Worm (Caenorhabditis elegans): Measurements from ENCODE around the gene C10A4.13.

The C10A4.13 gene

ce11 chrX:7397935-7398334 is at the start of gene C10A4.13:
Gene C10A4.13, minus strand, starts transcription at chrX:7398035.
- TF ChIP-seq elt-3 (tag; optimal IDR thresholded peaks at IDR 0.05) (no peak), lin-13 (tag; optimal IDR thresholded peaks at IDR 0.05) (no peak), ham-2 (GFP tag; optimal IDR thresholded peaks at IDR 0.05) (no peak), unc-120 (tag; optimal IDR thresholded peaks at IDR 0.05; ENCODE audit: poor library complexity, severe bottlenecking) (no peak), hlh-1 (tag; optimal IDR thresholded peaks at IDR 0.05) (no peak), pha-4 (tag; optimal IDR thresholded peaks at IDR 0.05) (no peak), unc-39 (tag; optimal IDR thresholded peaks at IDR 0.05) (no peak), sptf-1 (tag; optimal IDR thresholded peaks at IDR 0.05) (no peak), ces-1 (GFP tag; optimal IDR thresholded peaks at IDR 0.05) (no peak), lsy-2 (tag; optimal IDR thresholded peaks at IDR 0.05) (no peak), mls-2 (tag; optimal IDR thresholded peaks at IDR 0.05) (no peak), ztf-11 (tag; optimal IDR thresholded peaks at IDR 0.05) (no peak)

- TF ChIP-seq nhr-28 (tag; optimal IDR thresholded peaks at IDR 0.05) (no peak), nhr-12 (tag; optimal IDR thresholded peaks at IDR 0.05) (no peak), ztf-11 (tag; optimal IDR thresholded peaks at IDR 0.05) (no peak), lin-13 (tag; optimal IDR thresholded peaks at IDR 0.05) (no peak), bed-3 (GFP tag; optimal IDR thresholded peaks at IDR 0.05) (no peak), unc-120 (tag; optimal IDR thresholded peaks at IDR 0.05; ENCODE audit: poor library complexity, severe bottlenecking) (no peak)
Measured at ce11 chrX:7447340-7447739, 49.5 kb upstream of the C10A4.13 start.

ce11 chrX:7446485-7446884 is 48.6 kb upstream of the C10A4.13 start:
- no peak for TF ChIP-seq cnd-1 (tag; optimal IDR thresholded peaks at IDR 0.05)
- TF ChIP-seq nhr-76 (tag; optimal IDR thresholded peaks at IDR 0.05), result no peak
- TF ChIP-seq mab-5 (tag; optimal IDR thresholded peaks at IDR 0.05), result no peak
- no peak for TF ChIP-seq zip-8 (tag; optimal IDR thresholded peaks at IDR 0.05)
- TF ChIP-seq pha-4 (tag; optimal IDR thresholded peaks at IDR 0.05), result no peak
- no peak for TF ChIP-seq ham-2 (GFP tag; optimal IDR thresholded peaks at IDR 0.05)
- no peak for TF ChIP-seq nhr-237 (tag; optimal IDR thresholded peaks at IDR 0.05)
- no peak for TF ChIP-seq unc-39 (tag; optimal IDR thresholded peaks at IDR 0.05)
- TF ChIP-seq drap-1 (GFP tag; optimal IDR thresholded peaks at IDR 0.05), result no peak
- TF ChIP-seq lin-32 (GFP tag; optimal IDR thresholded peaks at IDR 0.05), result no peak
- no peak for TF ChIP-seq ceh-43 (GFP tag; optimal IDR thresholded peaks at IDR 0.05)
- no peak for TF ChIP-seq ces-1 (GFP tag; optimal IDR thresholded peaks at IDR 0.05)
- TF ChIP-seq blmp-1 (tag; optimal IDR thresholded peaks at IDR 0.05), result no peak
- no peak for TF ChIP-seq nhr-2 (tag; optimal IDR thresholded peaks at IDR 0.05)
- no peak for TF ChIP-seq hlh-1 (tag; optimal IDR thresholded peaks at IDR 0.05)
- no peak for TF ChIP-seq bed-3 (GFP tag; optimal IDR thresholded peaks at IDR 0.05)

ce11 chrX:7445734-7446133 is 47.9 kb upstream of the C10A4.13 start:
- TF ChIP-seq mab-5 (tag; optimal IDR thresholded peaks at IDR 0.05) (no peak), cnd-1 (tag; optimal IDR thresholded peaks at IDR 0.05) (no peak), nhr-12 (tag; optimal IDR thresholded peaks at IDR 0.05) (no peak), tbx-8 (GFP tag; optimal IDR thresholded peaks at IDR 0.05) (no peak), lsy-2 (tag; optimal IDR thresholded peaks at IDR 0.05) (no peak), pha-4 (tag; optimal IDR thresholded peaks at IDR 0.05) (no peak), unc-120 (tag; optimal IDR thresholded peaks at IDR 0.05; ENCODE audit: poor library complexity, severe bottlenecking) (no peak), M03D4.4 (tag; optimal IDR thresholded peaks at IDR 0.05) (no peak), elt-3 (tag; optimal IDR thresholded peaks at IDR 0.05) (no peak), mep-1 (tag; optimal IDR thresholded peaks at IDR 0.05) (no peak), nhr-2 (tag; optimal IDR thresholded peaks at IDR 0.05) (no peak), nhr-237 (tag; optimal IDR thresholded peaks at IDR 0.05) (no peak), ceh-43 (GFP tag; optimal IDR thresholded peaks at IDR 0.05) (no peak), zip-8 (tag; optimal IDR thresholded peaks at IDR 0.05) (no peak)

- TF ChIP-seq unc-120 (tag; optimal IDR thresholded peaks at IDR 0.05; ENCODE audit: poor library complexity, severe bottlenecking), result no peak
- no peak for TF ChIP-seq tbx-8 (GFP tag; optimal IDR thresholded peaks at IDR 0.05)
- TF ChIP-seq mls-2 (tag; optimal IDR thresholded peaks at IDR 0.05), result peak; percentile 13
- TF ChIP-seq ztf-11 (tag; optimal IDR thresholded peaks at IDR 0.05), result no peak
- peak; percentile 50 for TF ChIP-seq hlh-1 (tag; optimal IDR thresholded peaks at IDR 0.05)
- no peak for TF ChIP-seq elt-3 (tag; optimal IDR thresholded peaks at IDR 0.05)
- TF ChIP-seq M03D4.4 (tag; optimal IDR thresholded peaks at IDR 0.05), result no peak
- peak; percentile 0 for TF ChIP-seq unc-62 (GFP tag; optimal IDR thresholded peaks at IDR 0.05)
Measured at ce11 chrX:7442477-7442876, 44.6 kb upstream of the C10A4.13 start, which contains the start of gene acl-12. Gene acl-12, minus strand, starts transcription at chrX:7442577.

- TF ChIP-seq ceh-83 (GFP tag; optimal IDR thresholded peaks at IDR 0.05), result no peak
- TF ChIP-seq sptf-1 (tag; optimal IDR thresholded peaks at IDR 0.05), result no peak
- TF ChIP-seq mls-2 (tag; optimal IDR thresholded peaks at IDR 0.05), result no peak
- TF ChIP-seq unc-39 (tag; optimal IDR thresholded peaks at IDR 0.05), result no peak
- TF ChIP-seq cnd-1 (tag; optimal IDR thresholded peaks at IDR 0.05), result no peak
- no peak for TF ChIP-seq lsy-2 (tag; optimal IDR thresholded peaks at IDR 0.05)
Measured at ce11 chrX:7440102-7440501, 42.3 kb upstream of the C10A4.13 start.

Measured in whole organism, mixed stage, embryonic.